Fruit fly (Drosophila melanogaster): ENCODE results near the gene CG5687.

DNA sequence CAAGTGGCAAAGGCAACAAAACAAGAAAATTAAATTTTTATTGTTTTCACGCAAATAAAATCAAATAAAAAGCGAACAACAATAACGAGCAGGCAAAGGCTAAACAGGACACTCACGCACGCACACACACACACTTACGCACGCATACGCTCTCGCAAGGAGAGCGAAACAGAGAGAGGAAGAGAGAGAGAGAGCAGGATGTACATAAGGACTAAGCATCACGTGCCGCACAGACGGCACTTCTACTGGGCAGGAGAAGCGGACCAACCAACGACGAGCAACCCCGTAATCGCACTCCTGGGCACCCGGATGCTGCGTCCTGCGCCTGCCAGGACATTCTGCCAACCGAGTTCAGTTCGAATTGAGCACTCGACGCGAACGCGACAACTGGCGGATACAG lies 18.0 kb downstream of the CG5687 start, which contains the start of gene Dbx:
- no peak for TF ChIP-seq h (optimal IDR thresholded peaks at IDR 0.05)
- no peak for TF ChIP-seq Sin3A (optimal IDR thresholded peaks at IDR 0.05)
- no peak for TF ChIP-seq Myc (optimal IDR thresholded peaks at IDR 0.05)

All from Kc167 (cell line).